Worm (Caenorhabditis elegans): ENCODE data around the gene nhr-184.

ce11 chrV:2221764-2222163, 7.5 kb upstream of the nhr-184 start, which contains the start of gene nhr-128:
- no peak for TF ChIP-seq him-1 (tag; optimal IDR thresholded peaks at IDR 0.05)
- TF ChIP-seq dao-5 (tag; optimal IDR thresholded peaks at IDR 0.05): no peak
- no peak for TF ChIP-seq W03F9.2 (tag; optimal IDR thresholded peaks at IDR 0.05)
